Worm (Caenorhabditis elegans) whole organism, late embryonic: ENCODE data around the gene srv-12.

Experiments used
- ahr-1 ChIP-seq: sonication (generic microtip); optimal IDR thresholded peaks from 2 replicates; lab custom pipeline; 2016; ENCODE audit warnings: missing genetic modification characterization, missing compliant biosample characterization
- madf-2 ChIP-seq: sonication (generic microtip); optimal IDR thresholded peaks from 2 replicates; lab custom pipeline; 2017; ENCODE audit warnings: missing genetic modification characterization, missing compliant biosample characterization
- tbx-2 ChIP-seq: sonication (generic microtip); optimal IDR thresholded peaks from 2 replicates; lab custom pipeline; 2016; ENCODE audit warnings: missing genetic modification characterization, missing compliant biosample characterization
- ztf-16 ChIP-seq: sonication (generic microtip); optimal IDR thresholded peaks from 2 replicates; lab custom pipeline; 2017; ENCODE audit warnings: missing genetic modification characterization, missing compliant biosample characterization

- no peak for TF ChIP-seq tbx-2 (tag; lab: Kevin White, UChicago)
- no peak for TF ChIP-seq ztf-16 (tag; lab: Kevin White, UChicago)
- TF ChIP-seq ahr-1 (tag; lab: Kevin White, UChicago): no peak
- no peak for TF ChIP-seq madf-2 (tag; lab: Kevin White, UChicago)
Measured at ce11 chrIV:10007758-10008157, 45.7 kb downstream of the srv-12 start.
